Fruit fly (Drosophila melanogaster) whole organism, prepupa: ENCODE results near the gene Myo31DF.

Experiments used
- CG11902 ChIP-seq: fragments of 200-800 bp; sonication (Bioruptor generic); optimal IDR thresholded peaks from 3 replicates; lab custom pipeline; 2016; ENCODE audit warnings: missing biosample characterization, missing genetic modification characterization
- CG6854 ChIP-seq: fragments of 200-800 bp; sonication (Bioruptor generic); optimal IDR thresholded peaks from 2 replicates; lab custom pipeline; 2017; ENCODE audit warnings: missing biosample characterization, mild to moderate bottlenecking, missing genetic modification characterization
- CG9139 ChIP-seq: fragments of 200-800 bp; sonication (Bioruptor generic); optimal IDR thresholded peaks from 3 replicates; lab custom pipeline; 2017; ENCODE audit warnings: missing biosample characterization, mild to moderate bottlenecking, missing genetic modification characterization
- Ets96B ChIP-seq: fragments of 200-800 bp; optimal IDR thresholded peaks from 2 replicates; lab custom pipeline; 2019; ENCODE audit warnings: missing biosample characterization, mild to moderate bottlenecking, missing genetic modification characterization, moderate library complexity
- Lpt ChIP-seq: fragments of 200-800 bp; sonication (Bioruptor generic); optimal IDR thresholded peaks from 3 replicates; lab custom pipeline; 2016; ENCODE audit warnings: missing biosample characterization, missing genetic modification characterization
- Smox ChIP-seq: fragments of 200-800 bp; sonication (Bioruptor generic); optimal IDR thresholded peaks from 3 replicates; lab custom pipeline; 2016; ENCODE audit warnings: missing biosample characterization, missing genetic modification characterization
- Sox102F ChIP-seq: fragments of 200-800 bp; sonication (Bioruptor generic); optimal IDR thresholded peaks from 2 replicates; lab custom pipeline; 2016; ENCODE audit warnings: missing biosample characterization, mild to moderate bottlenecking, missing genetic modification characterization
- Sox14 ChIP-seq: fragments of 200-800 bp; sonication (Bioruptor generic); optimal IDR thresholded peaks from 3 replicates; lab custom pipeline; 2016; ENCODE audit warnings: missing biosample characterization, missing genetic modification characterization
- achi ChIP-seq: fragments of 200-800 bp; sonication (Bioruptor generic); optimal IDR thresholded peaks from 3 replicates; lab custom pipeline; 2016; ENCODE audit warnings: missing biosample characterization, missing genetic modification characterization
- esn ChIP-seq: fragments of 200-800 bp; sonication (Bioruptor generic); optimal IDR thresholded peaks from 2 replicates; lab custom pipeline; 2016; ENCODE audit warnings: missing biosample characterization, mild to moderate bottlenecking, missing genetic modification characterization, moderate library complexity
- pdm3 ChIP-seq: fragments of 200-800 bp; sonication (Bioruptor generic); optimal IDR thresholded peaks from 3 replicates; lab custom pipeline; 2016; ENCODE audit warnings: missing biosample characterization, missing genetic modification characterization
- spab ChIP-seq: fragments of 200-800 bp; sonication (Bioruptor generic); optimal IDR thresholded peaks from 2 replicates; lab custom pipeline; 2017; ENCODE audit warnings: missing biosample characterization, mild to moderate bottlenecking, missing genetic modification characterization, missing genetic modification reagents

- TF ChIP-seq Sox14 (GFP tag; lab: Kevin White, UChicago) = no peak
- no peak for TF ChIP-seq Ets96B (tag; lab: Kevin White, UChicago)
- no peak for TF ChIP-seq pdm3 (GFP tag; lab: Kevin White, UChicago)
- no peak for TF ChIP-seq achi
- no peak for TF ChIP-seq Lpt
- TF ChIP-seq spab (GFP tag; lab: Kevin White, UChicago) = no peak
- TF ChIP-seq CG11902 = no peak
- no peak for TF ChIP-seq Smox
- no peak for TF ChIP-seq CG6854 (GFP tag; lab: Kevin White, UChicago)
- TF ChIP-seq Sox102F = no peak
- no peak for TF ChIP-seq CG9139 (GFP tag; lab: Kevin White, UChicago)
- no peak for TF ChIP-seq esn (GFP tag; lab: Kevin White, UChicago)
Observed at dm6 chr2L:10510088-10510487, 3.5 kb upstream of the Myo31DF start, which contains the start of gene CG7384.
